Fruit fly (Drosophila melanogaster): ENCODE measurements around the gene Plp.
A peak's percentile ranks its signal among the peaks of the same experiment; 100 is the strongest.

Gene Plp

dm6 chr3L:15125077-15125652 is 30.6 kb upstream of the Plp start, which contains the start of gene CG16959:
Gene CG16959 (minus strand): TSS chr3L:15125321.
- TF ChIP-seq CG13204 (GFP tag; optimal IDR thresholded peaks at IDR 0.05): peak; percentile 74
- TF ChIP-seq Pif1B (GFP tag; optimal IDR thresholded peaks at IDR 0.05): no peak
- peak; percentile 95 for TF ChIP-seq EcR (GFP tag; optimal IDR thresholded peaks at IDR 0.05)

- TF ChIP-seq EcR (GFP tag; optimal IDR thresholded peaks at IDR 0.05) (peak; percentile 88), gl (tag; optimal IDR thresholded peaks at IDR 0.05) (no peak), CG32121 (GFP tag; IDR thresholded peaks at IDR 0.05) (no peak), CG4496 (GFP tag; IDR thresholded peaks at IDR 0.05) (no peak), CG10348 (GFP tag; IDR thresholded peaks at IDR 0.05) (no peak), CG15710 (tag; optimal IDR thresholded peaks at IDR 0.05) (no peak), CG9948 (tag; optimal IDR thresholded peaks at IDR 0.05) (no peak), Ets98B (GFP tag; IDR thresholded peaks at IDR 0.05) (no peak), CG8301 (tag; optimal IDR thresholded peaks at IDR 0.05) (no peak), Pif1A (GFP tag; optimal IDR thresholded peaks at IDR 0.05) (no peak), CG13204 (GFP tag; optimal IDR thresholded peaks at IDR 0.05) (peak; percentile 83), fd96Ca (GFP tag; IDR thresholded peaks at IDR 0.05) (no peak), D1 (tag; optimal IDR thresholded peaks at IDR 0.05) (no peak)
These were observed 29.2 kb upstream of the Plp start for dm6 chr3L:15123736-15124135.

- no peak for TF ChIP-seq Snoo (tag; optimal IDR thresholded peaks at IDR 0.05)
- TF ChIP-seq CG34367 (tag; optimal IDR thresholded peaks at IDR 0.05): no peak
- TF ChIP-seq CG9948 (tag; optimal IDR thresholded peaks at IDR 0.05): no peak
- no peak for TF ChIP-seq fd96Ca (GFP tag; IDR thresholded peaks at IDR 0.05)
- no peak for TF ChIP-seq CG4496 (GFP tag; IDR thresholded peaks at IDR 0.05)
- no peak for TF ChIP-seq CG8159 (tag; optimal IDR thresholded peaks at IDR 0.05)
- TF ChIP-seq CG32121 (GFP tag; IDR thresholded peaks at IDR 0.05): no peak
- no peak for TF ChIP-seq gl (tag; optimal IDR thresholded peaks at IDR 0.05)
- no peak for TF ChIP-seq D1 (tag; optimal IDR thresholded peaks at IDR 0.05)
- TF ChIP-seq CG12605 (GFP tag; IDR thresholded peaks at IDR 0.05): no peak
- no peak for TF ChIP-seq CG10348 (GFP tag; IDR thresholded peaks at IDR 0.05)
- TF ChIP-seq rn (GFP tag; IDR thresholded peaks at IDR 0.05): no peak
- no peak for TF ChIP-seq CG13204 (GFP tag; optimal IDR thresholded peaks at IDR 0.05)
- no peak for TF ChIP-seq CG15710 (tag; optimal IDR thresholded peaks at IDR 0.05)
- no peak for TF ChIP-seq CG14655 (GFP tag; optimal IDR thresholded peaks at IDR 0.05)
- no peak for TF ChIP-seq Pif1A (GFP tag; optimal IDR thresholded peaks at IDR 0.05)
- TF ChIP-seq CG17806 (tag; optimal IDR thresholded peaks at IDR 0.05): no peak
These were observed 26.7 kb upstream of the Plp start, which contains the start of gene CG32847 for dm6 chr3L:15121272-15121671. Gene CG32847 (plus strand): TSS chr3L:15121572.

dm6 chr3L:15116536-15116935 is 22.0 kb upstream of the Plp start, which contains the start of gene Cep135:
Gene Cep135 (plus strand): TSS chr3L:15116737.
- TF ChIP-seq D1 (tag; optimal IDR thresholded peaks at IDR 0.05) (peak; percentile 35), CG34367 (tag; optimal IDR thresholded peaks at IDR 0.05) (no peak), Pif1A (GFP tag; optimal IDR thresholded peaks at IDR 0.05) (no peak), CG8159 (tag; optimal IDR thresholded peaks at IDR 0.05) (no peak), CG32121 (GFP tag; IDR thresholded peaks at IDR 0.05) (no peak)

- 0 out of 3 replicates have a peak, but pooled peaks have one; percentile 16 for TF ChIP-seq CG4496 (GFP tag; IDR thresholded peaks at IDR 0.05)
- TF ChIP-seq gl (tag; optimal IDR thresholded peaks at IDR 0.05): no peak
These were observed 18.7 kb upstream of the Plp start, which contains the start of gene CG13458 for dm6 chr3L:15113257-15113656. Gene CG13458 (plus strand): TSS chr3L:15113557.

- TF ChIP-seq CG10348 (GFP tag; IDR thresholded peaks at IDR 0.05): no peak
- peak; percentile 24 for TF ChIP-seq Snoo (tag; optimal IDR thresholded peaks at IDR 0.05)
- no peak for TF ChIP-seq D1 (tag; optimal IDR thresholded peaks at IDR 0.05)
- TF ChIP-seq rn (GFP tag; IDR thresholded peaks at IDR 0.05): no peak
- no peak for TF ChIP-seq gl (tag; optimal IDR thresholded peaks at IDR 0.05)
- TF ChIP-seq CG32121 (GFP tag; IDR thresholded peaks at IDR 0.05): no peak
- no peak for TF ChIP-seq CG14655 (GFP tag; optimal IDR thresholded peaks at IDR 0.05)
- TF ChIP-seq CG8159 (tag; optimal IDR thresholded peaks at IDR 0.05): peak; percentile 50
- no peak for TF ChIP-seq fd96Ca (GFP tag; IDR thresholded peaks at IDR 0.05)
- TF ChIP-seq Pif1B (GFP tag; optimal IDR thresholded peaks at IDR 0.05): no peak
- peak; percentile 35 for TF ChIP-seq CG8301 (tag; optimal IDR thresholded peaks at IDR 0.05)
- TF ChIP-seq CG13204 (GFP tag; optimal IDR thresholded peaks at IDR 0.05): no peak
- peak; percentile 5 for TF ChIP-seq CG34367 (tag; optimal IDR thresholded peaks at IDR 0.05)
- peak; percentile 50 for TF ChIP-seq CG9948 (tag; optimal IDR thresholded peaks at IDR 0.05)
- TF ChIP-seq Pif1A (GFP tag; optimal IDR thresholded peaks at IDR 0.05): no peak
- TF ChIP-seq EcR (GFP tag; optimal IDR thresholded peaks at IDR 0.05): no peak
- TF ChIP-seq CG17806 (tag; optimal IDR thresholded peaks at IDR 0.05): peak; percentile 28
- TF ChIP-seq Ets98B (GFP tag; IDR thresholded peaks at IDR 0.05): no peak
- TF ChIP-seq CG15710 (tag; optimal IDR thresholded peaks at IDR 0.05): peak; percentile 34
- peak; percentile 43 for TF ChIP-seq CG12605 (GFP tag; IDR thresholded peaks at IDR 0.05)
- no peak; the same call in 2 of the 3 replicates for TF ChIP-seq CG4496 (GFP tag; IDR thresholded peaks at IDR 0.05)
These were observed 14.4 kb upstream of the Plp start for dm6 chr3L:15108948-15109347.

- 0 out of 2 replicates have a peak, but pooled peaks have one; percentile 4 for TF ChIP-seq Ets98B (GFP tag; IDR thresholded peaks at IDR 0.05)
- TF ChIP-seq CG12605 (GFP tag; IDR thresholded peaks at IDR 0.05): no peak
- TF ChIP-seq CG4496 (GFP tag; IDR thresholded peaks at IDR 0.05): peak; percentile 67
- TF ChIP-seq fd96Ca (GFP tag; IDR thresholded peaks at IDR 0.05): peak; percentile 34; the same call in 1 of the 3 replicates
These were observed 14.0 kb upstream of the Plp start for dm6 chr3L:15108524-15108923.
